Worm (Caenorhabditis elegans) whole organism, mixed stage, embryonic: ENCODE results near the gene F55G11.6.

Experiments
- bed-3 ChIP-seq: fragments of 200-800 bp; sonication (Bioruptor generic); optimal IDR thresholded peaks from 3 replicates; lab custom pipeline; 2018; ENCODE audit warnings: mild to moderate bottlenecking, missing genetic modification characterization, moderate library complexity, missing compliant biosample characterization
- drap-1 ChIP-seq: fragments of 200-800 bp; sonication (Bioruptor generic); optimal IDR thresholded peaks from 3 replicates; lab custom pipeline; 2018; ENCODE audit warnings: mild to moderate bottlenecking, missing genetic modification characterization, missing compliant biosample characterization
- elt-1 ChIP-seq: sonication (generic microtip); optimal IDR thresholded peaks from 2 replicates; lab custom pipeline; 2017; ENCODE audit warnings: missing genetic modification characterization, mild to moderate bottlenecking, missing compliant biosample characterization, antibody characterized with exemption, moderate library complexity, borderline replicate concordance; ENCODE audit not compliant: insufficient read depth
- elt-3 ChIP-seq: fragments of 150-350 bp; optimal IDR thresholded peaks from 2 replicates; lab custom pipeline; 2014; ENCODE audit warnings: missing biosample characterization, missing genetic modification characterization
- mab-5 ChIP-seq: fragments of 150-350 bp; optimal IDR thresholded peaks from 2 replicates; lab custom pipeline; 2014; ENCODE audit warnings: missing biosample characterization, missing genetic modification characterization
- nhr-28 ChIP-seq: fragments of 150-350 bp; optimal IDR thresholded peaks from 2 replicates; lab custom pipeline; 2014; ENCODE audit warnings: missing biosample characterization, missing genetic modification characterization
- snpc-4 ChIP-seq: fragments of 150-350 bp; optimal IDR thresholded peaks from 2 replicates; lab custom pipeline; 2014; ENCODE audit warnings: missing biosample characterization, missing genetic modification characterization
- sptf-1 ChIP-seq: sonication (generic microtip); optimal IDR thresholded peaks from 2 replicates; lab custom pipeline; 2017; ENCODE audit warnings: mild to moderate bottlenecking, missing genetic modification characterization, moderate library complexity, missing compliant biosample characterization
- unc-39 ChIP-seq: fragments of 150-350 bp; optimal IDR thresholded peaks from 2 replicates; lab custom pipeline; 2014; ENCODE audit warnings: missing biosample characterization, missing genetic modification characterization
- unc-62 ChIP-seq: fragments of 150-350 bp; optimal IDR thresholded peaks from 2 replicates; lab custom pipeline; 2014; ENCODE audit warnings: missing biosample characterization, missing genetic modification reagents, missing genetic modification characterization

DNA sequence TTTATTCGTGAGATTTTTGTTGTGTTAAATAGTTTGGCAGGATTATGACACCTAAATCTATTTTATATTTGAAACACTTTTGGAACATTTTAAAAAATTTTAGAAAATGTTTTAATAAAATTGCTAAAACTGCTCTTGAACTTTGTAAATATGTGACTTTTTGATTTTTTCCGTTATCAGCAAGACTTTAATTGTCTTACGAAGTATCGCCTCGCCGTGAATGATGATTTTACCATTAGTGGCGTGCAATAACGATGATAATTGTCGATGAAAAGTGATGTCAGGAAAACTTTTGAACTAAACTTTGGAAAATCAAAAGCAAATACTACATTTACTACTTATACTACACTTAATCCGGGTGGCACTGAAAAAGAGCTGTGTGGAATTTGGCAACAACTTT is 37.3 kb upstream of the F55G11.6 start:
- no peak for TF ChIP-seq elt-1
- no peak for TF ChIP-seq drap-1 (GFP tag; lab: Kevin White, UChicago)
- TF ChIP-seq unc-39 = no peak
- no peak for TF ChIP-seq nhr-28
- no peak for TF ChIP-seq mab-5 (tag; lab: Kevin White, UChicago)
- TF ChIP-seq unc-62 (GFP tag; lab: Kevin White, UChicago) = no peak
- no peak for TF ChIP-seq bed-3 (GFP tag; lab: Kevin White, UChicago)
- TF ChIP-seq snpc-4 = no peak
- TF ChIP-seq sptf-1 (tag; lab: Kevin White, UChicago) = no peak
- no peak for TF ChIP-seq elt-3 (tag; lab: Kevin White, UChicago)
